Fruit fly (Drosophila melanogaster) S2 (cell line): ENCODE results near the gene pie.

ENCODE experiments used
- CG8478 ChIP-seq: fragments of >200 bp; optimal IDR thresholded peaks from 2 replicates; lab custom pipeline; 2018
- CTCF ChIP-seq, 2 experiments: fragments of >200 bp; optimal IDR thresholded peaks; 2 replicates each; lab custom pipeline; 2018

DNA sequence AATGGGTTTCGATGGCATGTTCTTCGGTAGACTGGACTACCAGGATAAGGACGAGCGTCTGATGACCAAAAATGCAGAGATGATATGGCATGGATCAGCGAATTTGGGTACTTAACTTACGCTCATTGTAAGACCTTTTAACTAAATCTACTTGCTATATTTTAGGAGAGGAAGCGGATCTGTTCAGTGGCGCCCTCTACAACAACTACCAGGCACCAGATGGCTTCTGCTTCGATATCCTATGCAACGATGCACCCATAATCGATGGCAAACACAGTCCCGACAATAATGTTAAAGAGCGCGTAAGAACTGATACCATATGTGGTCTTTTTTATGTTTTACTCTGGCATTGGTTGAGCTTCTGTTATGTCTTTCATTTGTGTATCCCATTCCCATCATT, 36.4 kb upstream of the pie start:
- TF ChIP-seq CG8478 (lab: Kevin White, UChicago), result no peak
- TF ChIP-seq CTCF (optimal IDR thresholded peaks at IDR 0.05; lab: Kevin White, UChicago), result peak; percentile 81 to 83
